Worm (Caenorhabditis elegans) whole organism, late embryonic: ENCODE results near the gene ZK892.5.

ENCODE experiments used
- C08G9.2 ChIP-seq: sonication (generic microtip); optimal IDR thresholded peaks from 2 replicates; lab custom pipeline; 2016; ENCODE audit warnings: mild to moderate bottlenecking, missing genetic modification characterization, moderate library complexity, missing compliant biosample characterization
- K02D7.2 ChIP-seq: sonication (generic microtip); optimal IDR thresholded peaks from 2 replicates; lab custom pipeline; 2017; ENCODE audit warnings: mild to moderate bottlenecking, missing genetic modification characterization, missing compliant biosample characterization
- K09A11.1 ChIP-seq: sonication (generic microtip); optimal IDR thresholded peaks from 2 replicates; lab custom pipeline; 2017; ENCODE audit warnings: antibody characterized with exemption, mild to moderate bottlenecking, missing genetic modification characterization, missing compliant biosample characterization; ENCODE audit not compliant: insufficient read depth
- T23F11.4 ChIP-seq: fragments of 200-800 bp; sonication (Bioruptor generic); optimal IDR thresholded peaks from 2 replicates; lab custom pipeline; 2018; ENCODE audit warnings: mild to moderate bottlenecking, missing genetic modification characterization, missing compliant biosample characterization
- Y22D7AL.16 ChIP-seq: sonication (generic microtip); optimal IDR thresholded peaks from 2 replicates; lab custom pipeline; 2016; ENCODE audit warnings: missing genetic modification characterization, missing compliant biosample characterization
- ahr-1 ChIP-seq: sonication (generic microtip); optimal IDR thresholded peaks from 2 replicates; lab custom pipeline; 2016; ENCODE audit warnings: missing genetic modification characterization, missing compliant biosample characterization
- ama-1 ChIP-seq: fragments of 150-350 bp; optimal IDR thresholded peaks from 2 replicates; lab custom pipeline; 2014
- ceh-14 ChIP-seq: sonication (generic microtip); optimal IDR thresholded peaks from 2 replicates; lab custom pipeline; 2016; ENCODE audit warnings: missing genotype, missing genetic modification characterization, missing compliant biosample characterization
- ceh-18 ChIP-seq: sonication (generic microtip); optimal IDR thresholded peaks from 2 replicates; lab custom pipeline; 2016; ENCODE audit warnings: missing genetic modification characterization, missing compliant biosample characterization
- ceh-2 ChIP-seq: sonication (generic microtip); optimal IDR thresholded peaks from 2 replicates; lab custom pipeline; 2016; ENCODE audit warnings: missing genotype, missing genetic modification characterization, missing compliant biosample characterization
- ceh-22 ChIP-seq: sonication (generic microtip); optimal IDR thresholded peaks from 2 replicates; lab custom pipeline; 2017; ENCODE audit warnings: missing biosample characterization, missing genetic modification characterization
- ceh-31 ChIP-seq: sonication (generic microtip); optimal IDR thresholded peaks from 2 replicates; lab custom pipeline; 2016; ENCODE audit warnings: missing genetic modification characterization, missing compliant biosample characterization
- ceh-45 ChIP-seq: fragments of 200-800 bp; sonication (Bioruptor generic); IDR thresholded peaks from 2 replicates; pipeline ENCODE4 v1.3.6; 2022; ENCODE audit warnings: missing genetic modification reagents, missing genetic modification characterization, missing compliant biosample characterization
- ceh-48 ChIP-seq: sonication (generic microtip); optimal IDR thresholded peaks from 2 replicates; lab custom pipeline; 2016; ENCODE audit warnings: missing genetic modification characterization, inconsistent platforms, missing compliant biosample characterization
- ceh-6 ChIP-seq: fragments of 200-800 bp; sonication (Bioruptor generic); optimal IDR thresholded peaks from 2 replicates; lab custom pipeline; 2018; ENCODE audit warnings: mild to moderate bottlenecking, missing genetic modification characterization, missing compliant biosample characterization
- dmd-4 ChIP-seq: sonication (generic microtip); optimal IDR thresholded peaks from 2 replicates; lab custom pipeline; 2016; ENCODE audit warnings: borderline replicate concordance, missing genetic modification characterization, missing compliant biosample characterization
- elt-4 ChIP-seq: sonication (generic microtip); optimal IDR thresholded peaks from 2 replicates; lab custom pipeline; 2016; ENCODE audit warnings: missing genetic modification characterization, missing compliant biosample characterization
- eyg-1 ChIP-seq: sonication (generic microtip); optimal IDR thresholded peaks from 2 replicates; lab custom pipeline; 2016; ENCODE audit warnings: missing genotype, missing genetic modification characterization, missing compliant biosample characterization
- fax-1 ChIP-seq: sonication (generic microtip); optimal IDR thresholded peaks from 2 replicates; lab custom pipeline; 2016; ENCODE audit warnings: missing genotype, missing genetic modification characterization, missing compliant biosample characterization
- fkh-10 ChIP-seq: fragments of 150-350 bp; optimal IDR thresholded peaks from 2 replicates; lab custom pipeline; 2014; ENCODE audit warnings: missing biosample characterization, missing genetic modification reagents, missing genetic modification characterization
- gmeb-2 ChIP-seq: sonication (generic microtip); optimal IDR thresholded peaks from 2 replicates; lab custom pipeline; 2016; ENCODE audit warnings: missing genetic modification characterization, inconsistent platforms, missing compliant biosample characterization
- hlh-15 ChIP-seq: sonication (generic microtip); optimal IDR thresholded peaks from 2 replicates; lab custom pipeline; 2016; ENCODE audit warnings: missing genetic modification characterization, missing compliant biosample characterization
- hlh-30 ChIP-seq: sonication (generic microtip); optimal IDR thresholded peaks from 2 replicates; lab custom pipeline; 2017; ENCODE audit warnings: antibody characterized with exemption, missing genetic modification characterization, missing compliant biosample characterization; ENCODE audit not compliant: insufficient read depth
- hlh-6 ChIP-seq: sonication (generic microtip); optimal IDR thresholded peaks from 2 replicates; lab custom pipeline; 2016; ENCODE audit warnings: missing genotype, missing genetic modification characterization, missing compliant biosample characterization
- hlh-8 ChIP-seq: sonication (generic microtip); optimal IDR thresholded peaks from 2 replicates; lab custom pipeline; 2016; ENCODE audit warnings: missing genotype, missing genetic modification characterization, missing compliant biosample characterization
- lim-6 ChIP-seq: sonication (generic microtip); optimal IDR thresholded peaks from 2 replicates; lab custom pipeline; 2016; ENCODE audit warnings: missing genetic modification characterization, missing compliant biosample characterization
- lin-11 ChIP-seq: fragments of 200-800 bp; sonication (Bioruptor generic); optimal IDR thresholded peaks from 2 replicates; lab custom pipeline; 2018; ENCODE audit warnings: mild to moderate bottlenecking, missing genetic modification characterization, missing compliant biosample characterization
- nfya-1 ChIP-seq: sonication (generic microtip); optimal IDR thresholded peaks from 2 replicates; lab custom pipeline; 2017; ENCODE audit warnings: missing genetic modification characterization, mild to moderate bottlenecking, missing compliant biosample characterization, antibody characterized with exemption, moderate library complexity
- nhr-11 ChIP-seq: fragments of 150-350 bp; optimal IDR thresholded peaks from 2 replicates; lab custom pipeline; 2014; ENCODE audit warnings: missing biosample characterization, missing genetic modification characterization
- nhr-232 ChIP-seq: sonication (generic microtip); optimal IDR thresholded peaks from 2 replicates; lab custom pipeline; 2016; ENCODE audit warnings: missing genetic modification characterization, missing compliant biosample characterization
- pag-3 ChIP-seq: sonication (generic microtip); optimal IDR thresholded peaks from 2 replicates; lab custom pipeline; 2016; ENCODE audit warnings: missing compliant biosample characterization, missing genetic modification characterization, borderline replicate concordance
- pat-9 ChIP-seq: fragments of 200-800 bp; sonication (Bioruptor generic); optimal IDR thresholded peaks from 2 replicates; lab custom pipeline; 2018; ENCODE audit warnings: mild to moderate bottlenecking, missing genetic modification characterization, moderate library complexity, missing compliant biosample characterization
- pha-4 ChIP-seq: fragments of 150-350 bp; optimal IDR thresholded peaks from 2 replicates; lab custom pipeline; 2018; ENCODE audit warnings: missing biosample characterization, missing genetic modification reagents, missing genetic modification characterization
- pros-1 ChIP-seq: fragments of 150-350 bp; optimal IDR thresholded peaks from 2 replicates; lab custom pipeline; 2014; ENCODE audit warnings: missing biosample characterization, missing genetic modification reagents, missing genetic modification characterization
- ref-2 ChIP-seq: sonication (generic microtip); optimal IDR thresholded peaks from 2 replicates; lab custom pipeline; 2016; ENCODE audit warnings: missing genetic modification characterization, missing compliant biosample characterization
- rnt-1 ChIP-seq: sonication (generic microtip); optimal IDR thresholded peaks from 2 replicates; lab custom pipeline; 2016; ENCODE audit warnings: missing genetic modification characterization, missing compliant biosample characterization
- sox-2 ChIP-seq: fragments of 200-800 bp; sonication (Bioruptor generic); IDR thresholded peaks from 2 replicates; pipeline ENCODE4 v1.3.6; 2022; ENCODE audit warnings: missing genetic modification reagents, missing genetic modification characterization, missing compliant biosample characterization
- syd-9 ChIP-seq: sonication (generic microtip); optimal IDR thresholded peaks from 2 replicates; lab custom pipeline; 2016; ENCODE audit warnings: mild to moderate bottlenecking, missing genetic modification characterization, moderate library complexity, missing compliant biosample characterization
- tbx-2 ChIP-seq: sonication (generic microtip); optimal IDR thresholded peaks from 2 replicates; lab custom pipeline; 2016; ENCODE audit warnings: missing genetic modification characterization, missing compliant biosample characterization
- tbx-7 ChIP-seq: sonication (generic microtip); optimal IDR thresholded peaks from 2 replicates; lab custom pipeline; 2016; ENCODE audit warnings: missing genotype, missing genetic modification characterization, missing compliant biosample characterization
- ttx-3 ChIP-seq: sonication (generic microtip); optimal IDR thresholded peaks from 2 replicates; lab custom pipeline; 2016; ENCODE audit warnings: missing genetic modification reagents, missing genetic modification characterization, missing compliant biosample characterization
- unc-3 ChIP-seq, 2 experiments: fragments of 200-800 bp in 1 of 2; sonication (Bioruptor generic) in 1 of 2; sonication (generic microtip) in 1 of 2; conservative IDR thresholded peaks in 1 of 2; optimal IDR thresholded peaks in 1 of 2; 2 replicates each; pipeline versions ENCODE4 v1.3.6 to Lab custom; 2016 to 2022; ENCODE audit warnings: missing compliant biosample characterization in 2 of 2, missing genetic modification characterization in 2 of 2, missing genetic modification reagents in 1 of 2
- unc-86 ChIP-seq: sonication (generic microtip); optimal IDR thresholded peaks from 2 replicates; lab custom pipeline; 2016; ENCODE audit warnings: missing genetic modification characterization, missing compliant biosample characterization
- ztf-16 ChIP-seq: sonication (generic microtip); optimal IDR thresholded peaks from 2 replicates; lab custom pipeline; 2017; ENCODE audit warnings: missing genetic modification characterization, missing compliant biosample characterization

ZK892.5 gene

DNA sequence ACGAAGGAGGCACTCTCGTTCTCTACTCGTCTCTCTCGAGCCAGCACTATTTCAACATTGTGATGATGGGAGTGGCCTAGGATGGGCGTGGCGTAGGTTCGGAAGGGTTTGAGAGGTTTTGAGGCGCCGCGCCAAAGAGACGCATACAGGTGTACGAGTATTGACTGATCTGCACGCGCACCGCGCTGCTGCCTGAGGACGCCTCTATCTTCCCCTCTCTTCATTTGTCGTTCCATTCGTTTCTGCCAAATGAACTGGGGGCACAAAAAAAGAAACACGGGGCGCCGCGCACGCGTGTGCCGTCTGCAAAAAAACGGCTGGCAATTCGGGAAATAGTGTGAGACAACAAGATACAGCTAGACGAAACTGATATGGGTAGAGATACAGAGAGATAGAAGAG lies 8.0 kb downstream of the ZK892.5 start, which contains the start of gene lec-2:
Gene lec-2, minus strand, starts transcription at position 171 of the 400 bp plus-strand sequence.
- TF ChIP-seq ceh-18 (tag; lab: Kevin White, UChicago) (no peak), elt-4 (tag; lab: Kevin White, UChicago) (no peak), ceh-2 (tag; lab: Kevin White, UChicago) (no peak), ceh-6 (GFP tag; lab: Kevin White, UChicago) (no peak), ceh-22 (no peak), ref-2 (tag; lab: Kevin White, UChicago) (no peak), K09A11.1 (tag; lab: Kevin White, UChicago) (no peak), rnt-1 (tag; lab: Kevin White, UChicago) (no peak), ceh-45 (GFP tag; lab: Robert Waterston, UW) (no peak), pag-3 (no peak), ceh-31 (no peak), nfya-1 (tag; lab: Kevin White, UChicago) (no peak), pha-4 (tag; lab: Kevin White, UChicago) (no peak), unc-3 (GFP tag; conservative IDR thresholded peaks at IDR 0.05; lab: Robert Waterston, UW) (no peak), unc-3 (tag; optimal IDR thresholded peaks at IDR 0.05; lab: Kevin White, UChicago) (no peak), C08G9.2 (no peak), Y22D7AL.16 (tag; lab: Kevin White, UChicago) (no peak)

DNA sequence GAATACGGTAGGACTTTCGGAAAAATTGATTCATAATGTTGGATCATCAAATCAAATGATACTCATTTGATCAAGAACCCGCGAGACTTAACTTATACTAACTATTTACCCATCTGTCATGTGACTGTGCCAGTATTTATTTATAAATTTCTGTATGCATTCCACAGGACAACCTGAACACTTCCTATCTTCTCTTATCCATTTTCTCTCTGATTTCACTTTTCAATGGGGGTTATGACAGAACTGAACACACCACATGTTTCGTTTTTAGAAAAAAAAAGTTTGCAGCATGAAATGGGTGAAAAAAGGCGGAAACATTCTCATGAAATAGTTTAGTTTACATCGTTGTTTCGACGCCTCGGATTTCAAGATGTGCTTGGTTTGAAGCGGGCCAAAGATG lies 9.5 kb downstream of the ZK892.5 start:
- TF ChIP-seq ceh-48 (tag; lab: Kevin White, UChicago) (no peak), fkh-10 (no peak), ceh-31 (no peak), hlh-8 (tag; lab: Kevin White, UChicago) (no peak), hlh-6 (tag; lab: Kevin White, UChicago) (no peak), sox-2 (no peak), ttx-3 (tag; lab: Kevin White, UChicago) (no peak), unc-86 (tag; lab: Kevin White, UChicago) (no peak), T23F11.4 (GFP tag; lab: Kevin White, UChicago) (no peak), hlh-30 (no peak), pat-9 (tag; lab: Kevin White, UChicago) (no peak), fax-1 (tag; lab: Kevin White, UChicago) (no peak), lim-6 (no peak), K02D7.2 (no peak), tbx-7 (tag; lab: Kevin White, UChicago) (no peak), ztf-16 (tag; lab: Kevin White, UChicago) (no peak), ceh-14 (tag; lab: Kevin White, UChicago) (no peak), tbx-2 (tag; lab: Kevin White, UChicago) (no peak), hlh-15 (tag; lab: Kevin White, UChicago) (no peak)
- TF ChIP-seq, all 69 proteins: peak for 0

DNA sequence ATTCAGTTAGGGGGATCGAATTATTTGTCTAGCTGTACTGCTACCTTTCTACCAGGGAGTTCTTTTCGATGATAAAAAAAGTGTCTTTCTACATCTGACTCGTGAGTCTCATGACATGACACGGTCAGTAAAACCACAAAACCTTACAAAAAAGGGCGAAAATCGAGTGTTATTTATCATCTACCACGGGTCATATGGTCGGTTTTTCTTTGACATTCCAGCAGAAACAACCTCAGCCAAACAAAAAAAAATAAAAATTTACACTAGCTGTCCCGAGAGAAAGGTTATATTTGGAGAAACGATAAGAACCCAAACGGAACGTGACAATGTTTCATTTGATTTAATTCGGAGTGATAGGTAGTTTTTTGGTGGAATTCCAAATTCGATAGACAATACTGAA lies 11.7 kb downstream of the ZK892.5 start:
- no peak for TF ChIP-seq lin-11 (tag; lab: Kevin White, UChicago)
- no peak for TF ChIP-seq pat-9 (tag; lab: Kevin White, UChicago)
- no peak for TF ChIP-seq ceh-2 (tag; lab: Kevin White, UChicago)
- no peak for TF ChIP-seq T23F11.4 (GFP tag; lab: Kevin White, UChicago)
- no peak for TF ChIP-seq ama-1 (lab: Kevin White, UChicago)
- TF ChIP-seq eyg-1 (tag; lab: Kevin White, UChicago): no peak
- TF ChIP-seq syd-9 (tag; lab: Kevin White, UChicago): no peak
- TF ChIP-seq unc-3 (GFP tag; conservative IDR thresholded peaks at IDR 0.05; lab: Robert Waterston, UW): no peak
- TF ChIP-seq unc-3 (tag; optimal IDR thresholded peaks at IDR 0.05; lab: Kevin White, UChicago): no peak
- TF ChIP-seq Y22D7AL.16 (tag; lab: Kevin White, UChicago): no peak
- no peak for TF ChIP-seq K09A11.1 (tag; lab: Kevin White, UChicago)
- no peak for TF ChIP-seq nhr-232 (tag; lab: Kevin White, UChicago)
- no peak for TF ChIP-seq nhr-11 (tag; lab: Kevin White, UChicago)
- no peak for TF ChIP-seq pros-1 (tag; lab: Kevin White, UChicago)
- no peak for TF ChIP-seq dmd-4 (tag; lab: Kevin White, UChicago)
- TF ChIP-seq rnt-1 (tag; lab: Kevin White, UChicago): no peak
- TF ChIP-seq gmeb-2 (tag; lab: Kevin White, UChicago): no peak
- no peak for TF ChIP-seq ceh-48 (tag; lab: Kevin White, UChicago)
- TF ChIP-seq ahr-1 (tag; lab: Kevin White, UChicago): no peak
- TF ChIP-seq, all 69 proteins: peak for 0
